Worm (Caenorhabditis elegans) whole organism, L4 larva: ENCODE data around the gene str-9.
"Not testable (repeated sequence)": the region's sequence is repeated elsewhere in the genome, so short reads cannot be mapped to it uniquely, and the experiment has no call there.

Source experiments
- arid-1 ChIP-seq: fragments of 200-800 bp; sonication (Bioruptor generic); conservative IDR thresholded peaks from 2 replicates; pipeline ENCODE4 v1.3.6; 2022; ENCODE audit warnings: missing genetic modification reagents, missing genetic modification characterization, missing compliant biosample characterization
- ceh-82 ChIP-seq: sonication (generic microtip); optimal IDR thresholded peaks from 2 replicates; lab custom pipeline; 2017; ENCODE audit warnings: missing biosample characterization, missing genetic modification characterization
- lin-38 ChIP-seq: fragments of 200-800 bp; sonication (Bioruptor generic); IDR thresholded peaks from 2 replicates; pipeline ENCODE4 v1.3.6; 2022; ENCODE audit warnings: missing genetic modification reagents, missing genetic modification characterization, missing compliant biosample characterization
- nhr-25 ChIP-seq: sonication (generic microtip); optimal IDR thresholded peaks from 2 replicates; lab custom pipeline; 2017; ENCODE audit warnings: missing genetic modification characterization, mild to moderate bottlenecking, missing compliant biosample characterization, antibody characterized with exemption, moderate library complexity, borderline replicate concordance; ENCODE audit not compliant: insufficient read depth
- unc-130 ChIP-seq: sonication (generic microtip); optimal IDR thresholded peaks from 2 replicates; lab custom pipeline; 2016; ENCODE audit warnings: missing genetic modification reagents, missing genetic modification characterization, missing compliant biosample characterization

The str-9 gene

DNA sequence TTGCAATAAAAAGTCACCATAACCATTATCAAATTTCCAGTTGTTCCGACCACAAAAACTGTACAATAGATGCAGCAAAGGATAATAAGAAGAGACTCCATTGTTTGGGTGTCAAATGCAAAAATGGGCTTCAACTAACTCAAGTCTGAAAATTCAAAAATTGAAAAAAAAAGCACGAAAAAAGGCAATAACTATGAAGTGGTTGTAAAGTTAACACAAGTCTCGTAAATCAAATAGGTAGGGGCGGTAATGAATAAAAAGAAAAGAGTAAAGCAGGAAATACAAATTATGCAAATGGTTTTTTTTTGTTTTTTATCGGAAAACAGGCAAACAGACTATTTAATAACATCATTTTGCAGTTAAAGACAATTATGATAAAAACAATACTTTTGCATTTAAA lies 48.9 kb downstream of the str-9 start, which contains the start of gene srsx-38:
Gene srsx-38 (minus strand): TSS at position 101 of the 400 bp plus-strand sequence.
- TF ChIP-seq lin-38 (GFP tag; lab: Robert Waterston, UW); unc-130; ceh-82 (tag; lab: Kevin White, UChicago): not testable (repeated sequence)
- TF ChIP-seq, all 104 proteins: peak for 0; not testable (repeated sequence) for 104

- no peak for TF ChIP-seq nhr-25 (tag; lab: Kevin White, UChicago)
- TF ChIP-seq arid-1 (GFP tag; lab: Robert Waterston, UW) = no peak
These were observed 51.0 kb downstream of the str-9 start, which contains the start of gene srsx-36 for ce11 chrV:15809543-15809942. Gene srsx-36, minus strand, starts transcription at chrV:15809643.
